Comparison of ENCODE assay signal across 3 fruit fly cellular contexts in genomic region chr3R:17711646-17711975, dm6.
A peak's percentile ranks its signal among the peaks of the same experiment; 100 is the strongest.
TF ChIP-seq lines count a peak whose summit lies in the region.

No protein-coding gene starts in this region.

- no peak for TF ChIP-seq CTCF in whole organism, embryonic (GFP tag; optimal IDR thresholded peaks at IDR 0.05; lab: Kevin White, UChicago)

TF ChIP-seq in whole organism, embryonic, 481 proteins besides CTCF, POLR2A, EP300 and RAD21:
- TF ChIP-seq CG2116 (GFP tag; optimal IDR thresholded peaks at IDR 0.05; lab: Kevin White, UChicago) (no peak), CG5245 (GFP tag; optimal IDR thresholded peaks at IDR 0.05; lab: Kevin White, UChicago) (no peak), tap (tag; optimal IDR thresholded peaks at IDR 0.05; lab: Kevin White, UChicago) (peak; percentile 18), Hr51 (GFP tag; optimal IDR thresholded peaks at IDR 0.05; lab: Kevin White, UChicago) (no peak), sens (GFP tag; lab: Kevin White, UChicago) (peak; percentile 62), Ada2b (GFP tag; IDR thresholded peaks at IDR 0.05; lab: Robert Waterston, UW) (no peak)

TF ChIP-seq in whole organism, prepupa, 60 proteins besides CTCF, POLR2A, EP300 and RAD21:
- no peak for TF ChIP-seq Sox14 (GFP tag; optimal IDR thresholded peaks at IDR 0.05; lab: Kevin White, UChicago)
- TF ChIP-seq dac (GFP tag; optimal IDR thresholded peaks at IDR 0.05; lab: Kevin White, UChicago) = no peak
- peak; percentile 52 for TF ChIP-seq dsx (GFP tag; optimal IDR thresholded peaks at IDR 0.05; lab: Kevin White, UChicago; ENCODE audit: poor library complexity, severe bottlenecking)
- no peak for TF ChIP-seq Sox15 (GFP tag; optimal IDR thresholded peaks at IDR 0.05; lab: Kevin White, UChicago)
- no peak for TF ChIP-seq CG8632 (GFP tag; optimal IDR thresholded peaks at IDR 0.05; lab: Kevin White, UChicago)
- TF ChIP-seq vri (GFP tag; optimal IDR thresholded peaks at IDR 0.05; lab: Kevin White, UChicago) = no peak

TF ChIP-seq in whole organism, wandering third instar larva, 38 proteins besides CTCF, POLR2A, EP300 and RAD21:
- TF ChIP-seq br (GFP tag; optimal IDR thresholded peaks at IDR 0.05; lab: Kevin White, UChicago) (no peak), Dif (GFP tag; optimal IDR thresholded peaks at IDR 0.05; lab: Kevin White, UChicago; ENCODE audit: partially characterized antibody) (peak; percentile 2), CrebA (GFP tag; optimal IDR thresholded peaks at IDR 0.05; lab: Kevin White, UChicago; ENCODE audit: borderline replicate concordance) (no peak)
